Worm (Caenorhabditis elegans) whole organism, L4 larva: ENCODE data around the gene tsr-1.

Experiments used
- T20F7.1 ChIP-seq: fragments of 200-800 bp; sonication (Bioruptor generic); optimal IDR thresholded peaks from 2 replicates; lab custom pipeline; 2018; ENCODE audit warnings: mild to moderate bottlenecking, missing genetic modification characterization, missing compliant biosample characterization
- Y105C5A.15 ChIP-seq: fragments of 200-800 bp; sonication (Bioruptor generic); IDR thresholded peaks from 2 replicates; pipeline ENCODE4 v1.3.6; 2022; ENCODE audit warnings: missing genetic modification characterization, missing compliant biosample characterization
- aly-2 ChIP-seq: sonication (generic microtip); optimal IDR thresholded peaks from 2 replicates; lab custom pipeline; 2018; ENCODE audit warnings: missing biosample characterization, missing genetic modification characterization
- dmd-9 ChIP-seq: fragments of 200-800 bp; sonication (Bioruptor generic); IDR thresholded peaks from 2 replicates; pipeline ENCODE4 v1.3.6; 2022; ENCODE audit warnings: missing genetic modification reagents, missing genetic modification characterization, missing compliant biosample characterization
- lin-15B ChIP-seq: fragments of 150-350 bp; sonication (generic microtip); optimal IDR thresholded peaks from 3 replicates; lab custom pipeline; 2014; ENCODE audit warnings: missing biosample characterization, missing genetic modification characterization
- nhr-76 ChIP-seq: fragments of 150-350 bp; optimal IDR thresholded peaks from 2 replicates; lab custom pipeline; 2014; ENCODE audit warnings: missing biosample characterization, missing genetic modification characterization
- set-16 ChIP-seq: fragments of 200-800 bp; sonication (Bioruptor generic); IDR thresholded peaks from 2 replicates; pipeline ENCODE4 v1.3.6; 2022; ENCODE audit warnings: missing genetic modification reagents, missing genetic modification characterization, missing compliant biosample characterization

DNA sequence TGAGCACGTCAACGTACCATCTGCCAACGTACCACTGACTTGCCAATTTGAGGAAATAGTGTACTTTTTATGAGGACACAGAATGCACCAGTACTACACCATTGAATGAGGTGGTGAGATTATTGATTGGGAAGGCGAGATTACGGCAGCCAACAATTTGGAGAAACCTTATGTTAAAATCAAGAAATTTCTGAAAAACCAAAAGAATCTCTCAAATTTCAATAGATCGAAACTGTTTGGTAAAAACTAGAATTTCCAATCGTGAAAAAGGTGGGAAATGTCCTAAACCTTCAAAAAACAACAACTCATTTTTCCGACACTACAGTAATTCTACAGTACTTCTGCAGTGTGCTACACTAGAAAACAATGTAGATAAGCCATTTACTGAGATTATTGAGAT is 41.2 kb downstream of the tsr-1 start, which contains the start of gene ceh-86:
- TF ChIP-seq set-16 = no peak
- no peak for TF ChIP-seq dmd-9
- no peak for TF ChIP-seq T20F7.1 (GFP tag; lab: Kevin White, UChicago)
- TF ChIP-seq Y105C5A.15 = no peak
- TF ChIP-seq aly-2 (tag; lab: Kevin White, UChicago) = no peak
- no peak for TF ChIP-seq nhr-76
- TF ChIP-seq lin-15B (tag; lab: Kevin White, UChicago) = no peak
